Worm (Caenorhabditis elegans): Measurements from ENCODE around the gene str-187.

ce11 chrIV:17258824-17259223 lies 6.6 kb upstream of the str-187 start:
- no peak for TF ChIP-seq ama-1 (optimal IDR thresholded peaks at IDR 0.05)
- TF ChIP-seq nhr-12 (tag; optimal IDR thresholded peaks at IDR 0.05): no peak
- no peak for TF ChIP-seq skn-1 (tag; optimal IDR thresholded peaks at IDR 0.05)
- TF ChIP-seq nhr-23 (tag; optimal IDR thresholded peaks at IDR 0.05): no peak
- TF ChIP-seq ztf-11 (tag; optimal IDR thresholded peaks at IDR 0.05): no peak
- no peak for TF ChIP-seq ceh-16 (tag; optimal IDR thresholded peaks at IDR 0.05)
